Worm (Caenorhabditis elegans): ENCODE measurements around the gene ZC21.10.

ce11 chrIII:8529002-8529401, 870 bp upstream of the ZC21.10 start:
- TF ChIP-seq ama-1 (optimal IDR thresholded peaks at IDR 0.05) = no peak
- TF ChIP-seq ama-1 (GFP tag; optimal IDR thresholded peaks at IDR 0.05) = no peak
- TF ChIP-seq tbp1 (GFP tag; optimal IDR thresholded peaks at IDR 0.05) = no peak
- no peak for TF ChIP-seq F10E7.11 (tag; optimal IDR thresholded peaks at IDR 0.05)
- TF ChIP-seq bed-1 (GFP tag; IDR thresholded peaks at IDR 0.05) = no peak
- no peak for TF ChIP-seq gei-17 (GFP tag; optimal IDR thresholded peaks at IDR 0.05)

Data from whole organism, young adult.